Worm (Caenorhabditis elegans) whole organism, mixed stage, embryonic: Measurements from ENCODE around the gene rad-23.
"Not testable (repeated sequence)": the region's sequence is repeated elsewhere in the genome, so short reads cannot be mapped to it uniquely, and the experiment has no call there.

Experiments
- M03D4.4 ChIP-seq: sonication (generic microtip); optimal IDR thresholded peaks from 2 replicates; lab custom pipeline; 2017; ENCODE audit warnings: mild to moderate bottlenecking, missing genetic modification characterization, missing compliant biosample characterization
- bed-3 ChIP-seq: fragments of 200-800 bp; sonication (Bioruptor generic); optimal IDR thresholded peaks from 3 replicates; lab custom pipeline; 2018; ENCODE audit warnings: mild to moderate bottlenecking, missing genetic modification characterization, moderate library complexity, missing compliant biosample characterization
- blmp-1 ChIP-seq: fragments of 150-350 bp; optimal IDR thresholded peaks from 2 replicates; lab custom pipeline; 2014; ENCODE audit warnings: missing biosample characterization, missing genetic modification characterization
- ceh-39 ChIP-seq: fragments of 150-350 bp; optimal IDR thresholded peaks from 2 replicates; lab custom pipeline; 2014; ENCODE audit warnings: missing biosample characterization, missing genetic modification characterization
- ceh-43 ChIP-seq: fragments of 200-800 bp; sonication (Bioruptor generic); optimal IDR thresholded peaks from 2 replicates; lab custom pipeline; 2018; ENCODE audit warnings: mild to moderate bottlenecking, missing genetic modification characterization, moderate library complexity, missing compliant biosample characterization
- ceh-83 ChIP-seq: fragments of 200-800 bp; sonication (Bioruptor generic); optimal IDR thresholded peaks from 2 replicates; lab custom pipeline; 2018; ENCODE audit warnings: mild to moderate bottlenecking, missing genetic modification characterization, missing compliant biosample characterization
- ces-1 ChIP-seq: fragments of 150-350 bp; optimal IDR thresholded peaks from 2 replicates; lab custom pipeline; 2014; ENCODE audit warnings: missing biosample characterization, missing genetic modification reagents, missing genetic modification characterization
- cnd-1 ChIP-seq: fragments of 200-800 bp; sonication (Bioruptor generic); optimal IDR thresholded peaks from 2 replicates; lab custom pipeline; 2018; ENCODE audit warnings: mild to moderate bottlenecking, missing genetic modification characterization, missing compliant biosample characterization
- elt-1 ChIP-seq: sonication (generic microtip); optimal IDR thresholded peaks from 2 replicates; lab custom pipeline; 2017; ENCODE audit warnings: missing genetic modification characterization, mild to moderate bottlenecking, missing compliant biosample characterization, antibody characterized with exemption, moderate library complexity, borderline replicate concordance; ENCODE audit not compliant: insufficient read depth
- elt-3 ChIP-seq: fragments of 150-350 bp; optimal IDR thresholded peaks from 2 replicates; lab custom pipeline; 2014; ENCODE audit warnings: missing biosample characterization, missing genetic modification characterization
- flh-1 ChIP-seq: fragments of 200-800 bp; sonication (Bioruptor generic); optimal IDR thresholded peaks from 2 replicates; lab custom pipeline; 2018; ENCODE audit warnings: mild to moderate bottlenecking, missing genetic modification characterization, moderate library complexity, missing compliant biosample characterization
- ham-2 ChIP-seq: fragments of 200-800 bp; sonication (Bioruptor generic); optimal IDR thresholded peaks from 2 replicates; lab custom pipeline; 2018; ENCODE audit warnings: mild to moderate bottlenecking, missing genetic modification characterization, missing compliant biosample characterization
- hlh-1 ChIP-seq: fragments of 150-350 bp; optimal IDR thresholded peaks from 2 replicates; lab custom pipeline; 2014; ENCODE audit warnings: missing biosample characterization, missing genetic modification reagents, missing genetic modification characterization
- lin-13 ChIP-seq: fragments of 150-350 bp; optimal IDR thresholded peaks from 2 replicates; lab custom pipeline; 2014; ENCODE audit warnings: missing biosample characterization, missing genetic modification characterization
- lsy-2 ChIP-seq: fragments of 150-350 bp; optimal IDR thresholded peaks from 2 replicates; lab custom pipeline; 2014; ENCODE audit warnings: missing biosample characterization, missing genetic modification characterization
- mab-5 ChIP-seq: fragments of 150-350 bp; optimal IDR thresholded peaks from 2 replicates; lab custom pipeline; 2014; ENCODE audit warnings: missing biosample characterization, missing genetic modification characterization
- mep-1 ChIP-seq: fragments of 150-350 bp; optimal IDR thresholded peaks from 2 replicates; lab custom pipeline; 2017; ENCODE audit warnings: missing biosample characterization, missing genetic modification reagents, missing genetic modification characterization, inconsistent platforms
- mls-2 ChIP-seq: sonication (generic microtip); optimal IDR thresholded peaks from 2 replicates; lab custom pipeline; 2016; ENCODE audit warnings: mild to moderate bottlenecking, missing genetic modification characterization, moderate library complexity, missing compliant biosample characterization
- nhr-12 ChIP-seq: fragments of 150-350 bp; optimal IDR thresholded peaks from 2 replicates; lab custom pipeline; 2014; ENCODE audit warnings: missing biosample characterization, missing genetic modification characterization
- nhr-2 ChIP-seq: fragments of 150-350 bp; optimal IDR thresholded peaks from 2 replicates; lab custom pipeline; 2014; ENCODE audit warnings: missing biosample characterization, missing genetic modification characterization
- nhr-237 ChIP-seq: fragments of 150-350 bp; optimal IDR thresholded peaks from 2 replicates; lab custom pipeline; 2014; ENCODE audit warnings: missing biosample characterization, missing genetic modification characterization
- nhr-28 ChIP-seq: fragments of 150-350 bp; optimal IDR thresholded peaks from 2 replicates; lab custom pipeline; 2014; ENCODE audit warnings: missing biosample characterization, missing genetic modification characterization
- nhr-76 ChIP-seq: sonication (generic microtip); optimal IDR thresholded peaks from 2 replicates; lab custom pipeline; 2017; ENCODE audit warnings: missing biosample characterization, missing genetic modification characterization
- pha-4 ChIP-seq: fragments of 150-350 bp; optimal IDR thresholded peaks from 2 replicates; lab custom pipeline; 2018; ENCODE audit warnings: missing biosample characterization, missing genetic modification reagents, missing genetic modification characterization
- sem-2 ChIP-seq: fragments of 200-800 bp; sonication (Bioruptor generic); optimal IDR thresholded peaks from 2 replicates; lab custom pipeline; 2018; ENCODE audit warnings: mild to moderate bottlenecking, missing genetic modification characterization, missing compliant biosample characterization
- snpc-4 ChIP-seq: fragments of 150-350 bp; optimal IDR thresholded peaks from 2 replicates; lab custom pipeline; 2014; ENCODE audit warnings: missing biosample characterization, missing genetic modification characterization
- sptf-1 ChIP-seq: sonication (generic microtip); optimal IDR thresholded peaks from 2 replicates; lab custom pipeline; 2017; ENCODE audit warnings: mild to moderate bottlenecking, missing genetic modification characterization, moderate library complexity, missing compliant biosample characterization
- tbx-8 ChIP-seq: fragments of 200-800 bp; sonication (Bioruptor generic); optimal IDR thresholded peaks from 2 replicates; lab custom pipeline; 2018; ENCODE audit warnings: mild to moderate bottlenecking, missing genetic modification characterization, moderate library complexity, missing compliant biosample characterization
- unc-120 ChIP-seq: sonication (generic microtip); optimal IDR thresholded peaks from 2 replicates; lab custom pipeline; 2017; ENCODE audit warnings: missing genetic modification characterization, missing compliant biosample characterization; ENCODE audit not compliant: poor library complexity, severe bottlenecking
- unc-62 ChIP-seq: fragments of 150-350 bp; optimal IDR thresholded peaks from 2 replicates; lab custom pipeline; 2014; ENCODE audit warnings: missing biosample characterization, missing genetic modification reagents, missing genetic modification characterization
- zip-8 ChIP-seq: fragments of 150-350 bp; optimal IDR thresholded peaks from 2 replicates; lab custom pipeline; 2014; ENCODE audit warnings: missing biosample characterization, missing genetic modification characterization
- ztf-11 ChIP-seq: fragments of 150-350 bp; optimal IDR thresholded peaks from 2 replicates; lab custom pipeline; 2014; ENCODE audit warnings: missing biosample characterization, missing genetic modification characterization

Gene rad-23

ce11 chrII:11695161-11695944 lies 42.8 kb upstream of the rad-23 start, which contains the start of gene tars-1:
TSS of gene tars-1 (minus strand) at chrII:11695657.
- TF ChIP-seq flh-1 (GFP tag; lab: Kevin White, UChicago); ceh-39 (tag; lab: Kevin White, UChicago); M03D4.4 (tag; lab: Kevin White, UChicago): not testable (repeated sequence)
- TF ChIP-seq, all 35 proteins: peak for 0; not testable (repeated sequence) for 35

- TF ChIP-seq M03D4.4 (tag; lab: Kevin White, UChicago) (peak; percentile 15), lsy-2 (tag; lab: Kevin White, UChicago) (peak; percentile 18), pha-4 (peak; percentile 9), mab-5 (tag; lab: Kevin White, UChicago) (no peak), ceh-83 (GFP tag; lab: Kevin White, UChicago) (no peak), lin-13 (tag; lab: Kevin White, UChicago) (peak; percentile 50), unc-120 (tag; lab: Kevin White, UChicago) (peak; percentile 1), mep-1 (tag; lab: Kevin White, UChicago) (peak; percentile 75), blmp-1 (no peak), bed-3 (GFP tag; lab: Kevin White, UChicago) (no peak), sem-2 (GFP tag; lab: Kevin White, UChicago) (no peak), sptf-1 (tag; lab: Kevin White, UChicago) (peak; percentile 63), elt-1 (tag; lab: Kevin White, UChicago) (no peak), ham-2 (GFP tag; lab: Kevin White, UChicago) (peak; percentile 17)
Measured at ce11 chrII:11694432-11694831, 41.9 kb upstream of the rad-23 start.

DNA sequence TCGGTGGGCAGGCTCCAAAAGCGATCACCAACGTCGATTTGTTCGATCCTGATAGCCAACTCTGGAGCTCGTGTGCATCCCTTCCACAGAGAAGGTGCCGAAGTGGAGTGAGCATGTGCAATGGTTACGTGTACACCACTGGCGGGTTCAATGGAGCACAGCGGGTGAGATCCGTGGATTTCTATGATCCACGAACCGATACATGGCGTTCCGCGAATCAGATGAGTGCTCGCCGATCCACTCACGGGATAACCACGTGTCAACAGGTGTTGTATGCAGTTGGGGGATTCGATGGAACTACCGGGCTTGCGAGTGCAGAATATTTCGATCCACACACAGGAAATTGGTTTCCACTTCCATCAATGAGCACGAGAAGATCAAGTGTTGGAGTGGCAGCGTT lies 38.3 kb upstream of the rad-23 start:
- no peak for TF ChIP-seq zip-8 (tag; lab: Kevin White, UChicago)
- no peak for TF ChIP-seq unc-62 (GFP tag; lab: Kevin White, UChicago)
- no peak for TF ChIP-seq nhr-237 (tag; lab: Kevin White, UChicago)
- TF ChIP-seq cnd-1 (tag; lab: Kevin White, UChicago): no peak
- TF ChIP-seq tbx-8 (GFP tag; lab: Kevin White, UChicago): no peak
- no peak for TF ChIP-seq elt-1 (tag; lab: Kevin White, UChicago)
- no peak for TF ChIP-seq ces-1 (GFP tag; lab: Kevin White, UChicago)
- no peak for TF ChIP-seq mab-5 (tag; lab: Kevin White, UChicago)
- no peak for TF ChIP-seq ztf-11 (tag; lab: Kevin White, UChicago)
- TF ChIP-seq snpc-4 (tag; lab: Kevin White, UChicago): no peak
- TF ChIP-seq elt-3: no peak
- TF ChIP-seq nhr-2 (tag; lab: Kevin White, UChicago): no peak
- TF ChIP-seq mls-2: no peak
- TF ChIP-seq nhr-12 (tag; lab: Kevin White, UChicago): no peak
- no peak for TF ChIP-seq ceh-43 (GFP tag; lab: Kevin White, UChicago)
- TF ChIP-seq sem-2 (GFP tag; lab: Kevin White, UChicago): no peak
- TF ChIP-seq hlh-1 (tag; lab: Kevin White, UChicago): no peak

ce11 chrII:11689941-11690340 lies 37.4 kb upstream of the rad-23 start:
- no peak for TF ChIP-seq ceh-43 (GFP tag; lab: Kevin White, UChicago)
- TF ChIP-seq elt-1 (tag; lab: Kevin White, UChicago): no peak
- no peak for TF ChIP-seq sem-2 (GFP tag; lab: Kevin White, UChicago)
- no peak for TF ChIP-seq ceh-83 (GFP tag; lab: Kevin White, UChicago)
- TF ChIP-seq snpc-4 (tag; lab: Kevin White, UChicago): no peak
- TF ChIP-seq M03D4.4 (tag; lab: Kevin White, UChicago): no peak
- TF ChIP-seq ham-2 (GFP tag; lab: Kevin White, UChicago): no peak

ce11 chrII:11688643-11689042 lies 36.1 kb upstream of the rad-23 start, which contains the start of gene kel-1:
TSS of gene kel-1 (plus strand) at chrII:11688943.
- no peak for TF ChIP-seq M03D4.4 (tag; lab: Kevin White, UChicago)
- no peak for TF ChIP-seq pha-4
- no peak for TF ChIP-seq elt-3
- TF ChIP-seq nhr-76 (tag; lab: Kevin White, UChicago): no peak
- no peak for TF ChIP-seq elt-1 (tag; lab: Kevin White, UChicago)
- TF ChIP-seq nhr-28: no peak
- no peak for TF ChIP-seq ceh-39 (tag; lab: Kevin White, UChicago)
- TF ChIP-seq nhr-237 (tag; lab: Kevin White, UChicago): no peak
- TF ChIP-seq zip-8 (tag; lab: Kevin White, UChicago): no peak
- no peak for TF ChIP-seq sptf-1 (tag; lab: Kevin White, UChicago)
- no peak for TF ChIP-seq tbx-8 (GFP tag; lab: Kevin White, UChicago)
- TF ChIP-seq ham-2 (GFP tag; lab: Kevin White, UChicago): no peak
- TF ChIP-seq, all 35 proteins: peak for 0
